Worm (Caenorhabditis elegans): ENCODE results near the gene M01A8.1.

ce11 chrIII:9236228-9236627 is 20.8 kb upstream of the M01A8.1 start, which contains the start of gene T23G5.2:
- no peak for TF ChIP-seq cog-1 (tag; optimal IDR thresholded peaks at IDR 0.05)
- no peak for TF ChIP-seq T22C8.4 (GFP tag; IDR thresholded peaks at IDR 0.05)
- TF ChIP-seq klf-2 (GFP tag; conservative IDR thresholded peaks at IDR 0.05) = no peak
- no peak for TF ChIP-seq tab-1 (GFP tag; IDR thresholded peaks at IDR 0.05)
- no peak for TF ChIP-seq flt-1 (GFP tag; IDR thresholded peaks at IDR 0.05)
- TF ChIP-seq ztf-23 (GFP tag; IDR thresholded peaks at IDR 0.05) = no peak
- TF ChIP-seq ref-1 (GFP tag; conservative IDR thresholded peaks at IDR 0.05) = no peak

All from whole organism, midembryonic.